Fruit fly (Drosophila melanogaster): ENCODE data around the gene CG3078.

DNA sequence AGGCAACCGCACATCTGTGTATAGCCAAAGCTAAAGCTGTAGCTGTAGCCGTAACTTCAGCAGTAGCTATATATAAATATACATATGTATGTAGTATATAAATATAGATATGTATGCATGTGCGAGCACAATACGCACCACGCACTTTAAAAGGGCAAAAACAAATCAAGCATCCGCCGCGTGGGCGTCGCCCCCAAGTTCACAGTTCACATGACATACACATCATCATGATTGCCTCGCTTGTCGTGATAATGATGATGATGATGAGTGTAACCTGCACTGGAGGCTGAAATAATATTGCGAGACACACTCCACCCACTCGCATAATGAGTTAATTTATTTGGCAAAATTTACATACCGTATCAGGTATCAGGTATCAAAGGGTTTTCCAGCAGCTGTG, 31.4 kb upstream of the CG3078 start:
- no peak for TF ChIP-seq CG8478 (optimal IDR thresholded peaks at IDR 0.05)
- no peak for TF ChIP-seq usp (GFP tag; optimal IDR thresholded peaks at IDR 0.05)
- no peak for TF ChIP-seq psq (optimal IDR thresholded peaks at IDR 0.05)

Measured in whole organism.